Worm (Caenorhabditis elegans): ENCODE results near the gene K07H8.7.

K07H8.7 gene

ce11 chrIV:8266024-8266949, 6.5 kb upstream of the K07H8.7 start (continued):
- TF ChIP-seq attf-3 (GFP tag; conservative IDR thresholded peaks at IDR 0.05) = no peak
- TF ChIP-seq nhr-179 (tag; optimal IDR thresholded peaks at IDR 0.05) = no peak
- TF ChIP-seq hmg-20 (GFP tag; IDR thresholded peaks at IDR 0.05) = 0 out of 2 replicates have a peak, but pooled peaks have one; percentile 15
- no peak for TF ChIP-seq somi-1 (GFP tag; optimal IDR thresholded peaks at IDR 0.05)
- TF ChIP-seq ceh-100 (GFP tag; IDR thresholded peaks at IDR 0.05) = no peak
- no peak for TF ChIP-seq hrde-1 (tag; optimal IDR thresholded peaks at IDR 0.05; ENCODE audit: borderline replicate concordance)
- TF ChIP-seq Y53G8AR.9 (GFP tag; conservative IDR thresholded peaks at IDR 0.05) = peak; percentile 96
- no peak for TF ChIP-seq nhr-27 (tag; optimal IDR thresholded peaks at IDR 0.05)
- TF ChIP-seq repo-1 (tag; optimal IDR thresholded peaks at IDR 0.05) = peak; percentile 90
- TF ChIP-seq pbrm-1 (GFP tag; IDR thresholded peaks at IDR 0.05) = peak; percentile 23; the same call in 1 of the 2 replicates
- TF ChIP-seq lin-40 (tag; optimal IDR thresholded peaks at IDR 0.05) = no peak
- no peak for TF ChIP-seq pha-4 (tag; optimal IDR thresholded peaks at IDR 0.05)
- peak; percentile 62 for TF ChIP-seq atf-7 (tag; optimal IDR thresholded peaks at IDR 0.05)
- TF ChIP-seq let-526 (GFP tag; IDR thresholded peaks at IDR 0.05) = peak; percentile 54; the same call in 1 of the 2 replicates
- TF ChIP-seq Y95B8A.8 (GFP tag; IDR thresholded peaks at IDR 0.05) = 0 out of 2 replicates have a peak, but pooled peaks have one; percentile 30
- no peak for TF ChIP-seq xnd-1 (tag; optimal IDR thresholded peaks at IDR 0.05)
- TF ChIP-seq F22D6.2 (tag; optimal IDR thresholded peaks at IDR 0.05) = no peak
- no peak for TF ChIP-seq fkh-3 (tag; optimal IDR thresholded peaks at IDR 0.05)
- peak; percentile 76 for TF ChIP-seq madf-10 (tag; optimal IDR thresholded peaks at IDR 0.05)
- TF ChIP-seq F52B5.7 (tag; optimal IDR thresholded peaks at IDR 0.05) = no peak
- TF ChIP-seq aptf-3 (GFP tag; IDR thresholded peaks at IDR 0.05) = no peak
- 0 out of 2 replicates have a peak, but pooled peaks have one; percentile 14 for TF ChIP-seq madf-6 (GFP tag; IDR thresholded peaks at IDR 0.05)
- TF ChIP-seq mxl-1 (tag; optimal IDR thresholded peaks at IDR 0.05) = no peak
- TF ChIP-seq nfyb-1 (GFP tag; IDR thresholded peaks at IDR 0.05) = peak; percentile 45
- TF ChIP-seq ceh-58 (GFP tag; IDR thresholded peaks at IDR 0.05) = 0 out of 2 replicates have a peak, but pooled peaks have one; percentile 73
- TF ChIP-seq cebp-1 (GFP tag; IDR thresholded peaks at IDR 0.05) = peak; percentile 21; the same call in 1 of the 2 replicates
- TF ChIP-seq cebp-1 (tag; optimal IDR thresholded peaks at IDR 0.05) = peak; percentile 67
- TF ChIP-seq ZK185.1 (tag; optimal IDR thresholded peaks at IDR 0.05; ENCODE audit: poor library complexity, severe bottlenecking) = peak; percentile 46
- no peak for TF ChIP-seq lin-35 (GFP tag; optimal IDR thresholded peaks at IDR 0.05)
- TF ChIP-seq F55B11.4 (tag; optimal IDR thresholded peaks at IDR 0.05; ENCODE audit: borderline replicate concordance, insufficient read depth) = no peak
- TF ChIP-seq let-607 (tag; optimal IDR thresholded peaks at IDR 0.05) = no peak
- no peak for TF ChIP-seq athp-1 (tag; optimal IDR thresholded peaks at IDR 0.05)
- TF ChIP-seq nhr-90 (tag; optimal IDR thresholded peaks at IDR 0.05) = peak; percentile 78
- TF ChIP-seq zim-3 (tag; optimal IDR thresholded peaks at IDR 0.05) = no peak
- TF ChIP-seq ceh-27 (GFP tag; optimal IDR thresholded peaks at IDR 0.05) = no peak
- TF ChIP-seq F57A8.1 (GFP tag; optimal IDR thresholded peaks at IDR 0.05) = no peak
- no peak; the same call in 1 of the 2 replicates for TF ChIP-seq Y56A3A.18 (GFP tag; IDR thresholded peaks at IDR 0.05)
- no peak for TF ChIP-seq nfya-1 (tag; optimal IDR thresholded peaks at IDR 0.05; ENCODE audit: borderline replicate concordance, insufficient read depth)
- no peak for TF ChIP-seq Y79H2A.3 (GFP tag; conservative IDR thresholded peaks at IDR 0.05)
- TF ChIP-seq egl-18 (GFP tag; IDR thresholded peaks at IDR 0.05) = no peak
- TF ChIP-seq sea-2 (GFP tag; IDR thresholded peaks at IDR 0.05) = no peak
- TF ChIP-seq hlh-12 (tag; optimal IDR thresholded peaks at IDR 0.05) = no peak
- TF ChIP-seq chd-7 (tag; optimal IDR thresholded peaks at IDR 0.05) = peak; percentile 26
- no peak for TF ChIP-seq ceh-91 (GFP tag; IDR thresholded peaks at IDR 0.05)
- TF ChIP-seq ceh-79 (tag; optimal IDR thresholded peaks at IDR 0.05) = no peak
- no peak for TF ChIP-seq him-1 (tag; optimal IDR thresholded peaks at IDR 0.05)

Measured in whole organism, young adult.